Worm (Caenorhabditis elegans) whole organism, L4 larva: ENCODE results near the gene sphk-1.

Experiments used
- ZK337.2 ChIP-seq: fragments of 200-800 bp; sonication (Bioruptor generic); IDR thresholded peaks from 2 replicates; pipeline ENCODE4 v1.3.6; 2022; ENCODE audit warnings: missing genetic modification reagents, missing genetic modification characterization, missing compliant biosample characterization
- attf-4 ChIP-seq: sonication (generic microtip); optimal IDR thresholded peaks from 3 replicates; lab custom pipeline; 2017; ENCODE audit warnings: missing biosample characterization, missing genetic modification characterization
- ceh-62 ChIP-seq: sonication (generic microtip); optimal IDR thresholded peaks from 2 replicates; lab custom pipeline; 2017; ENCODE audit warnings: missing biosample characterization, missing genetic modification characterization
- fkh-10 ChIP-seq: fragments of 150-350 bp; optimal IDR thresholded peaks from 2 replicates; lab custom pipeline; 2014; ENCODE audit warnings: missing biosample characterization, missing genetic modification reagents, missing genetic modification characterization
- fos-1 ChIP-seq: fragments of 150-350 bp; optimal IDR thresholded peaks from 2 replicates; lab custom pipeline; 2014; ENCODE audit warnings: missing biosample characterization, missing genetic modification characterization
- hlh-30 ChIP-seq: sonication (generic microtip); optimal IDR thresholded peaks from 2 replicates; lab custom pipeline; 2017; ENCODE audit warnings: antibody characterized with exemption, mild to moderate bottlenecking, missing genetic modification characterization, missing compliant biosample characterization; ENCODE audit not compliant: insufficient read depth
- lin-29 ChIP-seq: fragments of 200-800 bp; sonication (Bioruptor generic); IDR thresholded peaks from 2 replicates; pipeline ENCODE4 v1.3.6; 2022; ENCODE audit warnings: missing genetic modification reagents, missing genetic modification characterization, missing compliant biosample characterization
- nhr-11 ChIP-seq: fragments of 150-350 bp; optimal IDR thresholded peaks from 2 replicates; lab custom pipeline; 2014; ENCODE audit warnings: missing biosample characterization, missing genetic modification characterization
- nhr-237 ChIP-seq: sonication (generic microtip); optimal IDR thresholded peaks from 2 replicates; lab custom pipeline; 2017; ENCODE audit warnings: missing biosample characterization, missing genetic modification characterization
- nhr-6 ChIP-seq: fragments of 150-350 bp; optimal IDR thresholded peaks from 2 replicates; lab custom pipeline; 2014; ENCODE audit warnings: missing biosample characterization, missing genetic modification characterization
- unc-62 ChIP-seq, 3 experiments: fragments of 150-350 bp in 1 of 3; sonication (generic microtip); optimal IDR thresholded peaks in 2 of 3; peaks in 1 of 3; 1 replicate in 1 of 3; 2 replicates in 2 of 3; lab custom pipeline; 2014 to 2017; ENCODE audit warnings: missing biosample characterization in 3 of 3, missing genetic modification characterization in 3 of 3, missing genetic modification reagents in 3 of 3, missing genotype in 1 of 3
- ztf-11 ChIP-seq: fragments of 150-350 bp; optimal IDR thresholded peaks from 2 replicates; lab custom pipeline; 2014; ENCODE audit warnings: missing biosample characterization, missing genetic modification characterization

DNA sequence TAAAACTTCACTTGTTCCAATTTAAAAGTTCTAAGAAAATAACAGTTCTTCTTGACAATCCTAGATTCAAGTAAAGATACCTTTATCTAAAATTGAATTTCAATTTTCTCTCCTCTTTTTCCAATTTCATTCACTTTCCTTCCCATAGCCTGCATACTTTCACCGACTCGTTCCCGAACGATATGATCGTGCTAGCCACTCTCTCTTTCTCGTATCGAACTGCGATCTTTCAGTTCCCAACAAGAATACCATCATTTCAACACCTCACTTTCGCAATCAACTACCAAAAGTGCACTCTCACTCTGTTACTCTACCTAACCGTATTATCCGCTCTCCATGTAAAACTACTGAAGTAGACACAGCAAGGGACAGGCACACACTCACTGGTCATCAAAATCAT lies 48.6 kb upstream of the sphk-1 start:
- TF ChIP-seq fkh-10 (GFP tag; lab: Kevin White, UChicago): no peak
- no peak for TF ChIP-seq ztf-11
- no peak for TF ChIP-seq ZK337.2 (GFP tag; lab: Robert Waterston, UW)
- TF ChIP-seq attf-4 (tag; lab: Kevin White, UChicago): no peak
- TF ChIP-seq nhr-6 (tag; lab: Kevin White, UChicago): no peak
- TF ChIP-seq hlh-30 (tag; lab: Kevin White, UChicago): no peak
- TF ChIP-seq unc-62 (GFP tag; optimal IDR thresholded peaks at IDR 0.05 in 1 of 2; lab: Kevin White, UChicago): no peak
- TF ChIP-seq unc-62 (tag; optimal IDR thresholded peaks at IDR 0.05; lab: Kevin White, UChicago): no peak
- TF ChIP-seq nhr-11 (tag; lab: Kevin White, UChicago): no peak
- no peak for TF ChIP-seq lin-29 (GFP tag; lab: Robert Waterston, UW)
- no peak for TF ChIP-seq ceh-62 (tag; lab: Kevin White, UChicago)
- TF ChIP-seq nhr-237: no peak
- TF ChIP-seq fos-1 (tag; lab: Kevin White, UChicago): no peak
